Worm (Caenorhabditis elegans) whole organism, L2 larva: ENCODE data around the gene C04E7.1.

Experiments
- aly-2 ChIP-seq: fragments of 150-350 bp; optimal IDR thresholded peaks from 2 replicates; lab custom pipeline; 2014; ENCODE audit warnings: missing biosample characterization, missing genetic modification characterization
- ama-1 ChIP-seq: fragments of 150-350 bp; optimal IDR thresholded peaks from 2 replicates; lab custom pipeline; 2018; ENCODE audit warnings: inconsistent platforms
- lin-11 ChIP-seq: fragments of 150-350 bp; sonication (generic microtip); optimal IDR thresholded peaks from 2 replicates; lab custom pipeline; 2014; ENCODE audit warnings: missing biosample characterization, missing genetic modification characterization, inconsistent platforms, mixed read lengths
- mab-5 ChIP-seq: fragments of 150-350 bp; optimal IDR thresholded peaks from 2 replicates; lab custom pipeline; 2014; ENCODE audit warnings: missing biosample characterization, missing genetic modification characterization
- nhr-237 ChIP-seq: fragments of 150-350 bp; optimal IDR thresholded peaks from 2 replicates; lab custom pipeline; 2014; ENCODE audit warnings: missing biosample characterization, missing genetic modification characterization
- unc-62 ChIP-seq: fragments of 150-350 bp; optimal IDR thresholded peaks from 2 replicates; lab custom pipeline; 2014; ENCODE audit warnings: missing biosample characterization, missing genetic modification reagents, missing genetic modification characterization
- ztf-11 ChIP-seq: sonication (generic microtip); optimal IDR thresholded peaks from 2 replicates; lab custom pipeline; 2017; ENCODE audit warnings: missing biosample characterization, missing genetic modification characterization

DNA sequence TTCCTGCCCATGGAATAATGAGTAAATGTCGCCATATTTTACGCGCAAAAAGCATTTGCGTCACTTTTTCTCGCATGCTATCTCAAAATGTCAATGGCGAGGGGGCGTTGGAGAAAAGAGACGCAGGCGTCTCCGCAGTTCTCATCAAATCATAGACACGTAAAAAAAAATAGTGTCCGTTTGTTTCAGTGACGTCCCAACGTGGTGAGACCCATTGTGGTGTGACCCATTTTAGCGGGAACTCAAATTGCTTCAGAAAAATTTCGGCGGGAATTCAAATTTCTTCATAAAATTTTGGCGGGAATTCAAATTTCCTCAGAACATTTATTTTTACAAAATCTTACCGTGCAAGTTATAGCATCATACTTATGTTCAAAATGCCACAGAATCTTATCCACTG is 14.1 kb upstream of the C04E7.1 start:
- TF ChIP-seq nhr-237 (tag; lab: Kevin White, UChicago) (no peak), unc-62 (GFP tag; lab: Kevin White, UChicago) (no peak), aly-2 (tag; lab: Kevin White, UChicago) (no peak), lin-11 (tag; lab: Kevin White, UChicago) (no peak), mab-5 (tag; lab: Kevin White, UChicago) (no peak), ama-1 (no peak), ztf-11 (no peak)
